Fruit fly (Drosophila melanogaster) whole organism, embryonic: Measurements from ENCODE around the gene HDAC4.

ENCODE experiments used
- Antp ChIP-seq: fragments of 200-800 bp; sonication (Bioruptor generic); optimal IDR thresholded peaks from 3 replicates; lab custom pipeline; 2016; ENCODE audit warnings: missing biosample characterization, missing genetic modification characterization
- BEAF-32 ChIP-seq: fragments of 200-800 bp; sonication (Bioruptor generic); optimal IDR thresholded peaks from 3 replicates; lab custom pipeline; 2017; ENCODE audit warnings: missing biosample characterization, missing genetic modification characterization, mild to moderate bottlenecking, moderate library complexity, missing genetic modification reagents
- Blimp-1 ChIP-seq: fragments of 200-800 bp; sonication (Bioruptor generic); optimal IDR thresholded peaks from 3 replicates; lab custom pipeline; 2018; ENCODE audit warnings: missing biosample characterization, missing genetic modification characterization, mild to moderate bottlenecking, moderate library complexity, missing genetic modification reagents
- CG1024 ChIP-seq: fragments of 200-800 bp; sonication (Bioruptor generic); IDR thresholded peaks from 2 replicates; pipeline ENCODE4 v1.3.6; 2022; ENCODE audit warnings: missing biosample characterization, missing genetic modification characterization
- CG10565 ChIP-seq: fragments of 200-800 bp; sonication (Bioruptor generic); optimal IDR thresholded peaks from 3 replicates; lab custom pipeline; 2016; ENCODE audit warnings: missing biosample characterization, mild to moderate bottlenecking, missing genetic modification characterization
- CG11456 ChIP-seq: fragments of 200-800 bp; sonication (Bioruptor generic); IDR thresholded peaks from 3 replicates; pipeline ENCODE4 v1.3.6; 2022; ENCODE audit warnings: missing biosample characterization, missing genetic modification characterization
- CG12104 ChIP-seq: fragments of 200-800 bp; sonication (Bioruptor generic); optimal IDR thresholded peaks from 3 replicates; lab custom pipeline; 2016; ENCODE audit warnings: missing biosample characterization, missing genetic modification characterization
- CG14441 ChIP-seq: fragments of 200-800 bp; sonication (Bioruptor generic); IDR thresholded peaks from 2 replicates; pipeline ENCODE4 v1.3.6; 2022; ENCODE audit warnings: missing biosample characterization, missing genetic modification characterization
- CG1602 ChIP-seq: fragments of 200-800 bp; sonication (Bioruptor generic); optimal IDR thresholded peaks from 3 replicates; lab custom pipeline; 2016; ENCODE audit warnings: missing biosample characterization, missing genetic modification characterization
- CG17612 ChIP-seq: fragments of 200-800 bp; sonication (Bioruptor generic); IDR thresholded peaks from 2 replicates; pipeline ENCODE4 v1.3.6; 2022; ENCODE audit warnings: missing biosample characterization, missing genetic modification characterization
- CG17802 ChIP-seq: fragments of 200-800 bp; sonication (Bioruptor generic); optimal IDR thresholded peaks from 2 replicates; lab custom pipeline; 2018; ENCODE audit warnings: missing biosample characterization, mild to moderate bottlenecking, missing genetic modification characterization, moderate library complexity
- CG18262 ChIP-seq: fragments of 200-800 bp; optimal IDR thresholded peaks from 3 replicates; lab custom pipeline; 2019; ENCODE audit warnings: missing biosample characterization, mild to moderate bottlenecking, missing genetic modification characterization, moderate library complexity
- CG2875 ChIP-seq: fragments of 200-800 bp; sonication (Bioruptor generic); optimal IDR thresholded peaks from 2 replicates; lab custom pipeline; 2017; ENCODE audit warnings: missing biosample characterization, mild to moderate bottlenecking, missing genetic modification characterization, missing genetic modification reagents
- CG30403 ChIP-seq: fragments of 200-800 bp; sonication (Bioruptor generic); optimal IDR thresholded peaks from 3 replicates; lab custom pipeline; 2016; ENCODE audit warnings: missing biosample characterization, missing genetic modification characterization
- CG3065 ChIP-seq: fragments of 200-800 bp; sonication (Bioruptor generic); optimal IDR thresholded peaks from 2 replicates; lab custom pipeline; 2016; ENCODE audit warnings: missing biosample characterization, missing genetic modification characterization
- CG32532 ChIP-seq: fragments of 200-800 bp; sonication (Bioruptor generic); IDR thresholded peaks from 2 replicates; pipeline ENCODE4 v1.3.6; 2022; ENCODE audit warnings: missing biosample characterization, missing genetic modification characterization
- CG3407 ChIP-seq: fragments of 200-800 bp; sonication (Bioruptor generic); optimal IDR thresholded peaks from 2 replicates; lab custom pipeline; 2018; ENCODE audit warnings: missing biosample characterization, mild to moderate bottlenecking, missing genetic modification characterization
- CG34224 ChIP-seq: fragments of 200-800 bp; sonication (Bioruptor generic); IDR thresholded peaks from 3 replicates; pipeline ENCODE4 v1.3.6; 2022; ENCODE audit warnings: missing biosample characterization, missing genetic modification characterization; ENCODE audit not compliant: partially characterized antibody
- CG34422 ChIP-seq: fragments of 200-800 bp; sonication (Bioruptor generic); IDR thresholded peaks from 3 replicates; pipeline ENCODE4 v1.3.6; 2022; ENCODE audit warnings: missing biosample characterization, missing genetic modification characterization
- CG43689 ChIP-seq: fragments of 200-800 bp; sonication (Bioruptor generic); IDR thresholded peaks from 2 replicates; pipeline ENCODE4 v1.3.6; 2022; ENCODE audit warnings: missing biosample characterization, missing genetic modification characterization
- CG6272 ChIP-seq: fragments of 200-800 bp; sonication (Bioruptor generic); IDR thresholded peaks from 2 replicates; pipeline ENCODE4 v1.3.6; 2022; ENCODE audit warnings: missing biosample characterization, missing genetic modification characterization
- CG8924 ChIP-seq: fragments of 200-800 bp; optimal IDR thresholded peaks from 3 replicates; lab custom pipeline; 2019; ENCODE audit warnings: missing biosample characterization, mild to moderate bottlenecking, missing genetic modification characterization, moderate library complexity
- CG9437 ChIP-seq: fragments of 200-800 bp; sonication (Bioruptor generic); optimal IDR thresholded peaks from 2 replicates; lab custom pipeline; 2018; ENCODE audit warnings: missing biosample characterization, mild to moderate bottlenecking, missing genetic modification characterization
- CHES-1-like ChIP-seq: fragments of 200-800 bp; sonication (Bioruptor generic); optimal IDR thresholded peaks from 2 replicates; lab custom pipeline; 2016; ENCODE audit warnings: missing biosample characterization, missing genetic modification characterization
- D19B ChIP-seq: fragments of 200-800 bp; sonication (Bioruptor generic); optimal IDR thresholded peaks from 2 replicates; lab custom pipeline; 2017; ENCODE audit warnings: missing biosample characterization, mild to moderate bottlenecking, missing genetic modification characterization
- Doc2 ChIP-seq: fragments of 200-800 bp; sonication (Bioruptor generic); IDR thresholded peaks from 2 replicates; pipeline ENCODE4 v1.3.6; 2022; ENCODE audit warnings: missing biosample characterization, missing genetic modification characterization
- Eip74EF ChIP-seq, 2 experiments: fragments of 200-800 bp in 1 of 2; fragments of >200 bp in 1 of 2; sonication (Bioruptor generic) in 1 of 2; optimal IDR thresholded peaks; 2 replicates each; lab custom pipeline; 2017 to 2019; ENCODE audit warnings: missing biosample characterization in 2 of 2, missing genetic modification characterization in 2 of 2, mild to moderate bottlenecking in 1 of 2, moderate library complexity in 1 of 2
- Fer3 ChIP-seq: fragments of 200-800 bp; sonication (Bioruptor generic); optimal IDR thresholded peaks from 2 replicates; lab custom pipeline; 2018; ENCODE audit warnings: missing biosample characterization, mild to moderate bottlenecking, missing genetic modification characterization, moderate library complexity
- H15 ChIP-seq: fragments of 200-800 bp; sonication (Bioruptor generic); IDR thresholded peaks from 3 replicates; pipeline ENCODE4 v1.3.6; 2022; ENCODE audit warnings: missing biosample characterization, missing genetic modification characterization
- Hr78 ChIP-seq, 2 experiments: fragments of 200-800 bp in 1 of 2; fragments of >200 bp in 1 of 2; sonication (Bioruptor generic) in 1 of 2; optimal IDR thresholded peaks; 2 replicates each; lab custom pipeline; 2017 to 2019; ENCODE audit warnings: missing biosample characterization in 2 of 2, missing genetic modification characterization in 2 of 2, mild to moderate bottlenecking in 1 of 2, moderate library complexity in 1 of 2
- Hsf ChIP-seq: fragments of 200-800 bp; sonication (Bioruptor generic); optimal IDR thresholded peaks from 3 replicates; lab custom pipeline; 2016; ENCODE audit warnings: missing biosample characterization, missing genetic modification characterization
- Lpt ChIP-seq: fragments of >200 bp; optimal IDR thresholded peaks from 2 replicates; lab custom pipeline; 2018; ENCODE audit warnings: missing biosample characterization, missing genetic modification characterization
- MTF-1 ChIP-seq: fragments of 200-800 bp; sonication (Bioruptor generic); optimal IDR thresholded peaks from 2 replicates; lab custom pipeline; 2018; ENCODE audit warnings: missing biosample characterization, mild to moderate bottlenecking, missing genetic modification characterization, borderline replicate concordance
- Ssrp ChIP-seq: fragments of 200-800 bp; sonication (Bioruptor generic); optimal IDR thresholded peaks from 2 replicates; lab custom pipeline; 2018; ENCODE audit warnings: missing biosample characterization, mild to moderate bottlenecking, missing genetic modification characterization, moderate library complexity
- Stat92E ChIP-seq, 3 experiments: fragments of >200 bp in 2 of 3; fragments of 200-800 bp in 1 of 3; sonication (Bioruptor generic) in 1 of 3; optimal IDR thresholded peaks; 2 replicates each; lab custom pipeline; 2017 to 2019; ENCODE audit warnings: missing biosample characterization in 3 of 3, missing genetic modification characterization in 3 of 3, mild to moderate bottlenecking in 1 of 3, moderate library complexity in 1 of 3
- amos ChIP-seq: fragments of 200-800 bp; sonication (Bioruptor generic); IDR thresholded peaks from 2 replicates; pipeline ENCODE4 v1.3.6; 2022; ENCODE audit warnings: missing biosample characterization, missing genetic modification characterization; ENCODE audit not compliant: partially characterized antibody
- da ChIP-seq: fragments of 200-800 bp; sonication (Bioruptor generic); optimal IDR thresholded peaks from 2 replicates; lab custom pipeline; 2016; ENCODE audit warnings: missing biosample characterization, missing genetic modification characterization
- fd3F ChIP-seq: fragments of 200-800 bp; sonication (Bioruptor generic); optimal IDR thresholded peaks from 2 replicates; lab custom pipeline; 2018; ENCODE audit warnings: missing biosample characterization, mild to moderate bottlenecking, missing genetic modification characterization, moderate library complexity
- ftz-f1 ChIP-seq: fragments of 200-800 bp; sonication (Bioruptor generic); optimal IDR thresholded peaks from 2 replicates; lab custom pipeline; 2016; ENCODE audit warnings: missing biosample characterization, missing genetic modification characterization
- gce ChIP-seq: fragments of 200-800 bp; sonication (Bioruptor generic); IDR thresholded peaks from 3 replicates; pipeline ENCODE4 v1.3.6; 2022; ENCODE audit warnings: missing biosample characterization, missing genetic modification characterization
- gfzf ChIP-seq: fragments of 200-800 bp; sonication (Bioruptor generic); optimal IDR thresholded peaks from 2 replicates; lab custom pipeline; 2016; ENCODE audit warnings: missing biosample characterization, mild to moderate bottlenecking, missing genetic modification characterization, moderate library complexity
- inv ChIP-seq: fragments of 200-800 bp; sonication (Bioruptor generic); IDR thresholded peaks from 2 replicates; pipeline ENCODE4 v1.3.6; 2022; ENCODE audit warnings: missing biosample characterization, missing genetic modification characterization; ENCODE audit not compliant: partially characterized antibody
- kni ChIP-seq: fragments of 200-800 bp; sonication (Bioruptor generic); optimal IDR thresholded peaks from 3 replicates; lab custom pipeline; 2017; ENCODE audit warnings: mild to moderate bottlenecking, missing biosample characterization, missing genetic modification reagents, missing genetic modification characterization
- pho ChIP-seq: fragments of 200-800 bp; sonication (Bioruptor generic); optimal IDR thresholded peaks from 2 replicates; lab custom pipeline; 2016; ENCODE audit warnings: missing biosample characterization, missing genetic modification characterization
- psq ChIP-seq: fragments of 200-800 bp; sonication (Bioruptor generic); optimal IDR thresholded peaks from 2 replicates; lab custom pipeline; 2017; ENCODE audit warnings: missing biosample characterization, missing genetic modification characterization
- run ChIP-seq: fragments of 200-800 bp; sonication (Bioruptor generic); optimal IDR thresholded peaks from 3 replicates; lab custom pipeline; 2018; ENCODE audit warnings: missing biosample characterization, mild to moderate bottlenecking, missing genetic modification characterization
- seq ChIP-seq: fragments of 200-800 bp; sonication (Bioruptor generic); IDR thresholded peaks from 2 replicates; pipeline ENCODE4 v1.3.6; 2022; ENCODE audit warnings: missing biosample characterization, missing genetic modification characterization
- shn ChIP-seq: fragments of 200-800 bp; sonication (Bioruptor generic); optimal IDR thresholded peaks from 3 replicates; lab custom pipeline; 2016; ENCODE audit warnings: missing biosample characterization, missing genetic modification characterization
- tx ChIP-seq: fragments of 200-800 bp; sonication (Bioruptor generic); optimal IDR thresholded peaks from 2 replicates; lab custom pipeline; 2016; ENCODE audit warnings: missing biosample characterization, missing genetic modification characterization

Gene HDAC4

DNA sequence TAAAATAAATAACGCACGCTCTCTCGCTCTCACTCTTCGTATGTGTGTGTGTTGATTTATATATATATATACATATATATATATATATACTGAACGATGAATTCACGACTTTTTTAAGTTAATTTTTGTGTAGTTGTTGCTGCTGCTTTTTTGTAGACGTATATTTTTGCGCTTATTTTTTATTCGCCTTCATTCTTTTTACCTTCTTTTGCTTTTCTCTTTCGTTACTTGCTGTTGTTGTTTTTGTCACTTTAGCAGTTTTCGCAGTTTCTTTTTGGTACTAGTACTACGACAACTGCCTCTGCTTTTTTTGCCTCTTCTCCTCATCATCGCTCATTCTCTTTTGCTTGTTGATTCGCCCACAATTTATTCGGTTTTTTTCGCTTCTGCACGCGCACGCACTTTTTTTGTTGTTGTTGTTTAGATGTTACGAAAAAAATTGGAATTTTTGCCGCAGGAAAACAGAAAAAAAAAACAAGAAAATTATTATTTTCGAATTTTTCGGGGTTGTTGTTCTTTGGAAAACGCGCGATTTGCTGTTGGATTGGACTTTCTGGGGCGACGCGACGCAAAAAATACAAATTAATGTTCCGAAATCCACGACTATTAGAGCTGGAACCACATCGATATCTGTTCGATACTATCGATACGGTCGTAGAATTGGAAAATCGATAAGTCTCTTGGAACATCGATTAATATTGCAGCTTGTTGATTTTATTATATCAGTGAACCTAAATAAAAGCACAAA, at the start of gene HDAC4, which contains the start of gene CG15743 (continued):
- peak; percentile 90 for TF ChIP-seq CG34224 (GFP tag; lab: Robert Waterston, UW)
- no peak for TF ChIP-seq CG11456
- no peak for TF ChIP-seq shn
- no peak for TF ChIP-seq gce (GFP tag; lab: Robert Waterston, UW)
- no peak for TF ChIP-seq CG6272 (GFP tag; lab: Robert Waterston, UW)
- no peak for TF ChIP-seq CG2875
- TF ChIP-seq Blimp-1 (GFP tag; lab: Kevin White, UChicago): no peak
- TF ChIP-seq CG34422: no peak
- peak; percentile 48 for TF ChIP-seq CHES-1-like (GFP tag; lab: Kevin White, UChicago)
- TF ChIP-seq CG1024 (GFP tag; lab: Robert Waterston, UW): no peak
- TF ChIP-seq Hsf (GFP tag; lab: Kevin White, UChicago): peak; percentile 15
- no peak for TF ChIP-seq run (tag; lab: Kevin White, UChicago)
- TF ChIP-seq CG32532 (GFP tag; lab: Robert Waterston, UW): no peak
- TF ChIP-seq Lpt (GFP tag; lab: Kevin White, UChicago): no peak
- peak; percentile 26; the same call in 1 of the 2 replicates for TF ChIP-seq seq (GFP tag; lab: Robert Waterston, UW)
- TF ChIP-seq H15 (GFP tag; lab: Robert Waterston, UW): no peak
- TF ChIP-seq CG9437 (GFP tag; lab: Kevin White, UChicago): no peak
- peak in 1 of 3 experiments; percentile 53 for TF ChIP-seq Stat92E (GFP tag; optimal IDR thresholded peaks at IDR 0.05; lab: Kevin White, UChicago)
- TF ChIP-seq CG8924 (tag; lab: Kevin White, UChicago): peak; percentile 8
- no peak for TF ChIP-seq CG43689
- no peak for TF ChIP-seq CG14441 (GFP tag; lab: Robert Waterston, UW)
- no peak for TF ChIP-seq MTF-1 (GFP tag; lab: Kevin White, UChicago)
- peak; percentile 36 for TF ChIP-seq gfzf
- no peak for TF ChIP-seq pho (GFP tag; lab: Kevin White, UChicago)
- no peak for TF ChIP-seq Fer3 (tag; lab: Kevin White, UChicago)
- peak; percentile 5 for TF ChIP-seq CG30403 (GFP tag; lab: Kevin White, UChicago)
- no peak for TF ChIP-seq CG17802 (tag; lab: Kevin White, UChicago)
- no peak for TF ChIP-seq CG1602 (GFP tag; lab: Kevin White, UChicago)
- no peak for TF ChIP-seq ftz-f1 (GFP tag; lab: Kevin White, UChicago)
- TF ChIP-seq Eip74EF (GFP tag; optimal IDR thresholded peaks at IDR 0.05; lab: Kevin White, UChicago): no peak
- no peak for TF ChIP-seq Doc2
- no peak for TF ChIP-seq D19B
- TF ChIP-seq CG12104: no peak
- TF ChIP-seq tx (GFP tag; lab: Kevin White, UChicago): no peak
- TF ChIP-seq CG3407 (GFP tag; lab: Kevin White, UChicago): no peak
- no peak for TF ChIP-seq Antp
- no peak for TF ChIP-seq CG18262 (tag; lab: Kevin White, UChicago)
- no peak for TF ChIP-seq Ssrp
- no peak for TF ChIP-seq kni
- no peak for TF ChIP-seq fd3F (GFP tag; lab: Kevin White, UChicago)
- TF ChIP-seq BEAF-32 (GFP tag; lab: Kevin White, UChicago): peak; percentile 94
- TF ChIP-seq amos: peak; percentile 90; the same call in 1 of the 2 replicates
- TF ChIP-seq psq: peak; percentile 92
- no peak for TF ChIP-seq CG17612 (GFP tag; lab: Robert Waterston, UW)
- peak; percentile 89 for TF ChIP-seq inv
- TF ChIP-seq Hr78 (GFP tag; optimal IDR thresholded peaks at IDR 0.05; lab: Kevin White, UChicago): no peak
- no peak for TF ChIP-seq CG3065 (GFP tag; lab: Kevin White, UChicago)
- TF ChIP-seq da (GFP tag; lab: Kevin White, UChicago): no peak
- no peak for TF ChIP-seq CG10565 (GFP tag; lab: Kevin White, UChicago)
